Worm (Caenorhabditis elegans) whole organism, young adult: ENCODE data around the gene msi-1.
A peak's percentile ranks its signal among the peaks of the same experiment; 100 is the strongest.

Source experiments
- B0019.2 ChIP-seq: fragments of 200-800 bp; sonication (Bioruptor generic); conservative IDR thresholded peaks from 2 replicates; pipeline ENCODE4 v1.3.6; 2022; ENCODE audit warnings: missing genetic modification reagents, missing genetic modification characterization, missing compliant biosample characterization
- B0336.3 ChIP-seq: fragments of 200-800 bp; sonication (Bioruptor generic); IDR thresholded peaks from 2 replicates; pipeline ENCODE4 v1.3.6; 2022; ENCODE audit warnings: missing genetic modification characterization, missing compliant biosample characterization
- C06A6.2 ChIP-seq: fragments of 200-800 bp; sonication (Bioruptor generic); conservative IDR thresholded peaks from 2 replicates; pipeline ENCODE4 v1.3.6; 2022; ENCODE audit warnings: missing genetic modification characterization, missing compliant biosample characterization
- D2030.7 ChIP-seq: fragments of 200-800 bp; sonication (Bioruptor generic); IDR thresholded peaks from 2 replicates; pipeline ENCODE4 v1.3.6; 2022; ENCODE audit warnings: missing genetic modification reagents, missing genetic modification characterization, missing compliant biosample characterization
- F10E7.11 ChIP-seq: sonication (generic microtip); optimal IDR thresholded peaks from 2 replicates; lab custom pipeline; 2017; ENCODE audit warnings: mild to moderate bottlenecking, missing genetic modification characterization, moderate library complexity, missing compliant biosample characterization
- F23B12.7 ChIP-seq: sonication (generic microtip); optimal IDR thresholded peaks from 2 replicates; lab custom pipeline; 2017; ENCODE audit warnings: missing genetic modification characterization, mild to moderate bottlenecking, missing compliant biosample characterization, antibody characterized with exemption, moderate library complexity; ENCODE audit not compliant: insufficient read depth
- F33H1.4 ChIP-seq: fragments of 200-800 bp; sonication (Bioruptor generic); IDR thresholded peaks from 2 replicates; pipeline ENCODE4 v1.3.6; 2022; ENCODE audit warnings: missing genetic modification reagents, missing genetic modification characterization, missing compliant biosample characterization
- F49E8.2 ChIP-seq: sonication (generic microtip); optimal IDR thresholded peaks from 3 replicates; lab custom pipeline; 2017; ENCODE audit warnings: missing genetic modification characterization, mild to moderate bottlenecking, missing compliant biosample characterization, antibody characterized with exemption, moderate library complexity; ENCODE audit not compliant: insufficient read depth
- T07F8.4 ChIP-seq: sonication (generic microtip); optimal IDR thresholded peaks from 2 replicates; lab custom pipeline; 2016; ENCODE audit warnings: mild to moderate bottlenecking, missing genetic modification characterization, moderate library complexity, missing compliant biosample characterization
- Y53G8AR.9 ChIP-seq: fragments of 200-800 bp; sonication (Bioruptor generic); conservative IDR thresholded peaks from 2 replicates; pipeline ENCODE4 v1.3.6; 2022; ENCODE audit warnings: missing genetic modification reagents, missing genetic modification characterization, missing compliant biosample characterization
- Y56A3A.18 ChIP-seq: fragments of 200-800 bp; sonication (Bioruptor generic); IDR thresholded peaks from 2 replicates; pipeline ENCODE4 v1.3.6; 2022; ENCODE audit warnings: missing genetic modification reagents, missing genetic modification characterization, missing compliant biosample characterization
- ZK185.1 ChIP-seq: sonication (generic microtip); optimal IDR thresholded peaks from 2 replicates; lab custom pipeline; 2016; ENCODE audit warnings: mild to moderate bottlenecking, missing genetic modification characterization, missing compliant biosample characterization; ENCODE audit not compliant: poor library complexity, severe bottlenecking
- aptf-3 ChIP-seq: fragments of 200-800 bp; sonication (Bioruptor generic); IDR thresholded peaks from 2 replicates; pipeline ENCODE4 v1.3.6; 2022; ENCODE audit warnings: missing genetic modification characterization, missing compliant biosample characterization
- atf-7 ChIP-seq: sonication (generic microtip); optimal IDR thresholded peaks from 2 replicates; lab custom pipeline; 2017; ENCODE audit warnings: mild to moderate bottlenecking, missing genetic modification characterization, missing compliant biosample characterization
- attf-3 ChIP-seq: fragments of 200-800 bp; sonication (Bioruptor generic); conservative IDR thresholded peaks from 2 replicates; pipeline ENCODE4 v1.3.6; 2022; ENCODE audit warnings: missing genetic modification reagents, missing genetic modification characterization, missing compliant biosample characterization
- attf-5 ChIP-seq: fragments of 200-800 bp; sonication (Bioruptor generic); optimal IDR thresholded peaks from 2 replicates; lab custom pipeline; 2018; ENCODE audit warnings: mild to moderate bottlenecking, missing genetic modification characterization, missing compliant biosample characterization
- cebp-1 ChIP-seq, 2 experiments: fragments of 200-800 bp in 1 of 2; sonication (Bioruptor generic) in 1 of 2; sonication (generic microtip) in 1 of 2; IDR thresholded peaks in 1 of 2; optimal IDR thresholded peaks in 1 of 2; 2 replicates each; pipeline versions ENCODE4 v1.3.6 to Lab custom; 2017 to 2022; ENCODE audit warnings: missing compliant biosample characterization in 2 of 2, missing genetic modification characterization in 2 of 2, mild to moderate bottlenecking in 1 of 2, missing genetic modification reagents in 1 of 2, moderate library complexity in 1 of 2
- ceh-100 ChIP-seq: fragments of 200-800 bp; sonication (Bioruptor generic); IDR thresholded peaks from 2 replicates; pipeline ENCODE4 v1.3.6; 2022; ENCODE audit warnings: missing genetic modification reagents, missing genetic modification characterization, missing compliant biosample characterization
- die-1 ChIP-seq: sonication (generic microtip); optimal IDR thresholded peaks from 2 replicates; lab custom pipeline; 2016; ENCODE audit warnings: missing genotype, mild to moderate bottlenecking, missing genetic modification characterization, missing compliant biosample characterization
- dox-1 ChIP-seq: fragments of 200-800 bp; sonication (Bioruptor generic); IDR thresholded peaks from 2 replicates; pipeline ENCODE4 v1.3.6; 2022; ENCODE audit warnings: missing genetic modification reagents, missing genetic modification characterization, missing compliant biosample characterization
- dpl-1 ChIP-seq: fragments of 150-350 bp; optimal IDR thresholded peaks from 2 replicates; lab custom pipeline; 2014; ENCODE audit warnings: missing biosample characterization, missing genetic modification reagents, missing genetic modification characterization
- efl-1 ChIP-seq: fragments of 150-350 bp; optimal IDR thresholded peaks from 2 replicates; lab custom pipeline; 2014; ENCODE audit warnings: missing biosample characterization, missing genetic modification reagents, missing genetic modification characterization
- egrh-3 ChIP-seq: fragments of 200-800 bp; sonication (Bioruptor generic); IDR thresholded peaks from 2 replicates; pipeline ENCODE4 v1.3.6; 2022; ENCODE audit warnings: missing genetic modification reagents, missing genetic modification characterization, missing compliant biosample characterization
- fkh-3 ChIP-seq: sonication (generic microtip); optimal IDR thresholded peaks from 2 replicates; lab custom pipeline; 2016; ENCODE audit warnings: mild to moderate bottlenecking, missing genetic modification characterization, missing compliant biosample characterization
- hmg-1.2 ChIP-seq: fragments of 200-800 bp; sonication (Bioruptor generic); IDR thresholded peaks from 2 replicates; pipeline ENCODE4 v1.3.6; 2022; ENCODE audit warnings: missing genetic modification reagents, missing genetic modification characterization, missing compliant biosample characterization
- hsf-1 ChIP-seq: fragments of 200-800 bp; sonication (Bioruptor generic); IDR thresholded peaks from 2 replicates; pipeline ENCODE4 v1.3.6; 2022; ENCODE audit warnings: missing genetic modification reagents, missing genetic modification characterization, missing compliant biosample characterization
- lag-1 ChIP-seq: fragments of 200-800 bp; sonication (Bioruptor generic); IDR thresholded peaks from 2 replicates; pipeline ENCODE4 v1.3.6; 2022; ENCODE audit warnings: missing genetic modification reagents, missing genetic modification characterization, missing compliant biosample characterization
- lin-35 ChIP-seq, 3 experiments: fragments of 150-350 bp in 2 of 3; sonication (generic microtip) in 1 of 3; optimal IDR thresholded peaks; 2 replicates each; lab custom pipeline; 2014 to 2018; ENCODE audit warnings: missing biosample characterization in 3 of 3, missing genetic modification characterization in 3 of 3, missing genetic modification reagents in 3 of 3
- lin-54 ChIP-seq: fragments of 200-800 bp; sonication (Bioruptor generic); optimal IDR thresholded peaks from 2 replicates; lab custom pipeline; 2018; ENCODE audit warnings: mild to moderate bottlenecking, missing genetic modification characterization, missing compliant biosample characterization
- madf-10 ChIP-seq: sonication (generic microtip); optimal IDR thresholded peaks from 2 replicates; lab custom pipeline; 2016; ENCODE audit warnings: mild to moderate bottlenecking, missing genetic modification characterization, missing compliant biosample characterization
- madf-6 ChIP-seq: fragments of 200-800 bp; sonication (Bioruptor generic); IDR thresholded peaks from 2 replicates; pipeline ENCODE4 v1.3.6; 2022; ENCODE audit warnings: missing genetic modification reagents, missing genetic modification characterization, missing compliant biosample characterization
- madf-8 ChIP-seq: fragments of 200-800 bp; sonication (Bioruptor generic); conservative IDR thresholded peaks from 2 replicates; pipeline ENCODE4 v1.3.6; 2022; ENCODE audit warnings: missing genetic modification reagents, missing genetic modification characterization, missing compliant biosample characterization
- mel-28 ChIP-seq: sonication (generic microtip); optimal IDR thresholded peaks from 2 replicates; lab custom pipeline; 2016; ENCODE audit warnings: borderline replicate concordance, mild to moderate bottlenecking, missing genetic modification characterization, missing compliant biosample characterization
- pbrm-1 ChIP-seq: fragments of 200-800 bp; sonication (Bioruptor generic); IDR thresholded peaks from 2 replicates; pipeline ENCODE4 v1.3.6; 2022; ENCODE audit warnings: missing genetic modification reagents, missing genetic modification characterization, missing compliant biosample characterization
- rcor-1 ChIP-seq: fragments of 200-800 bp; sonication (Bioruptor generic); IDR thresholded peaks from 2 replicates; pipeline ENCODE4 v1.3.6; 2022; ENCODE audit warnings: missing genetic modification reagents, missing genetic modification characterization, missing compliant biosample characterization
- rpc-1 ChIP-seq, 2 experiments: fragments of 150-350 bp in 1 of 2; sonication (generic microtip) in 1 of 2; optimal IDR thresholded peaks; 2 replicates each; lab custom pipeline; 2014 to 2018; ENCODE audit warnings: missing biosample characterization in 1 of 2, missing genetic modification characterization in 1 of 2, missing genetic modification reagents in 1 of 2, missing genotype in 1 of 2
- snpc-1.1 ChIP-seq: sonication (generic microtip); optimal IDR thresholded peaks from 2 replicates; lab custom pipeline; 2017; ENCODE audit warnings: missing genetic modification characterization, mild to moderate bottlenecking, missing compliant biosample characterization, antibody characterized with exemption, moderate library complexity, missing genotype, missing genetic modification reagents; ENCODE audit not compliant: insufficient read depth
- snpc-1.3 ChIP-seq: sonication (generic microtip); optimal IDR thresholded peaks from 2 replicates; lab custom pipeline; 2017; ENCODE audit warnings: missing genetic modification characterization, mild to moderate bottlenecking, missing compliant biosample characterization, antibody characterized with exemption, moderate library complexity, missing genotype, missing genetic modification reagents; ENCODE audit not compliant: insufficient read depth
- snpc-3.4 ChIP-seq: sonication (generic microtip); optimal IDR thresholded peaks from 2 replicates; lab custom pipeline; 2017; ENCODE audit warnings: missing genetic modification characterization, mild to moderate bottlenecking, missing compliant biosample characterization, antibody characterized with exemption, moderate library complexity, missing genotype, missing genetic modification reagents
- tlf-1 ChIP-seq: fragments of 200-800 bp; sonication (Bioruptor generic); optimal IDR thresholded peaks from 2 replicates; lab custom pipeline; 2018; ENCODE audit warnings: mild to moderate bottlenecking, missing genetic modification characterization, missing compliant biosample characterization
- ztf-18 ChIP-seq: sonication (generic microtip); optimal IDR thresholded peaks from 2 replicates; lab custom pipeline; 2016; ENCODE audit warnings: missing genotype, mild to moderate bottlenecking, missing genetic modification characterization, missing compliant biosample characterization
- ztf-22 ChIP-seq: fragments of 200-800 bp; sonication (Bioruptor generic); optimal IDR thresholded peaks from 2 replicates; lab custom pipeline; 2018; ENCODE audit warnings: mild to moderate bottlenecking, missing genetic modification characterization, moderate library complexity, missing compliant biosample characterization
- ztf-28 ChIP-seq: fragments of 200-800 bp; sonication (Bioruptor generic); IDR thresholded peaks from 2 replicates; pipeline ENCODE4 v1.3.6; 2022; ENCODE audit warnings: missing genetic modification reagents, missing genetic modification characterization, missing compliant biosample characterization

The msi-1 gene

DNA sequence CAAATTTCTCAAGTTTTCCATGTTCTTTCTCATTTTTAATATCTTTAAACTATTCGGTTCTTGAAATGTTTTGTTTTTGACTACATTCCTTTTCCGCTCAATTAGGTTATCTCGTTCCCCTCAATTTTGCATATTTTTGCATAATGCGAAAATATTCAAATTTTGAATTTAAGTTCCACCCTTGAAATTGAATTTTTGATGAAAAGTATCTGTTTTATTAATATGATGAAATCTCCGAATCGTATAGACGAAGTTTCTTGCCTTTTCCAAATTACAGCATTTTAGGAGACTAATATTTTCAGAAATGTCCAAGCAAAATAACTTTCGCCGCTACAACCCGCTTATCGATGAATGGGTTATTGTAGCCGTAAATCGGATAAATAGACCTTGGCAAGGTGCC lies 57.6 kb downstream of the msi-1 start, which contains the start of gene ZK1058.3:
Gene ZK1058.3, plus strand, starts transcription at position 301 of the 400 bp plus-strand sequence.
- TF ChIP-seq attf-5 (GFP tag; lab: Kevin White, UChicago) = no peak
- TF ChIP-seq rcor-1 (GFP tag; lab: Robert Waterston, UW) = 0 out of 2 replicates have a peak, but pooled peaks have one; percentile 11
- TF ChIP-seq hsf-1 (GFP tag; lab: Robert Waterston, UW) = peak; percentile 55; the same call in 1 of the 2 replicates
- 0 out of 2 replicates have a peak, but pooled peaks have one; percentile 42 for TF ChIP-seq madf-6 (GFP tag; lab: Robert Waterston, UW)
- TF ChIP-seq atf-7 = no peak
- 0 out of 2 replicates have a peak, but pooled peaks have one; percentile 33 for TF ChIP-seq B0019.2 (GFP tag; lab: Robert Waterston, UW)
- TF ChIP-seq ztf-22 (GFP tag; lab: Kevin White, UChicago) = no peak
- 0 out of 2 replicates have a peak, but pooled peaks have one; percentile 20 for TF ChIP-seq B0336.3 (GFP tag; lab: Robert Waterston, UW)
- peak; percentile 1 for TF ChIP-seq tlf-1

DNA sequence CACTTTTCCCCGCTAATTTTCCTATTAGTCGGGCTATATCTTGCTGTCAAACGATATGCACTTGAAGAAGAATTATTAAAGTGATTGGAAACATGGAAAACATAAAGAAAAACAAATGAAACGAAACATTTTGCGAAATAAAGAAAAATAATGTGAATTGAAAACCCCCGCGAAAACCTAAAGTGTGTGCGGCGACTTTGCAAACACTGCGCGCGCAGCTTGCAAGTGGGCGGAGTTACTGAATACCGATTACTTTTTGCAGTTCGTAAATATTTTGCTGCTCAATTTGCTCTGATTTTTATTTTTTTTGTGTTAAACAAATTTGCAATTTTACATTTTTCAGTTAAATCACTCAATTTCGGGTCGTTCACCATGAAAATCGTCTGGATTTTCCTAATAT lies 59.6 kb downstream of the msi-1 start, which contains the start of gene ccdc-47:
Gene ccdc-47, plus strand, starts transcription at position 344 of the 400 bp plus-strand sequence.
- TF ChIP-seq attf-5 (GFP tag; lab: Kevin White, UChicago) = peak; percentile 60
- TF ChIP-seq F33H1.4 (GFP tag; lab: Robert Waterston, UW) = peak; percentile 44
- peak; percentile 2 for TF ChIP-seq ztf-18 (tag; lab: Kevin White, UChicago)
- TF ChIP-seq attf-3 (GFP tag; lab: Robert Waterston, UW) = no peak
- no peak for TF ChIP-seq Y53G8AR.9 (GFP tag; lab: Robert Waterston, UW)
- TF ChIP-seq D2030.7 (GFP tag; lab: Robert Waterston, UW) = peak; percentile 46; the same call in 1 of the 2 replicates
- peak; percentile 58 for TF ChIP-seq snpc-1.1 (tag; lab: Kevin White, UChicago)
- TF ChIP-seq snpc-3.4 (tag; lab: Kevin White, UChicago) = peak; percentile 60
- peak; percentile 63 for TF ChIP-seq ZK185.1 (tag; lab: Kevin White, UChicago)
- no peak for TF ChIP-seq fkh-3
- peak; percentile 1 for TF ChIP-seq F49E8.2 (tag; lab: Kevin White, UChicago)
- no peak for TF ChIP-seq egrh-3
- TF ChIP-seq lin-54 = peak; percentile 50
- 0 out of 2 replicates have a peak, but pooled peaks have one; percentile 32 for TF ChIP-seq ceh-100 (GFP tag; lab: Robert Waterston, UW)
- no peak for TF ChIP-seq madf-10
- no peak for TF ChIP-seq Y56A3A.18 (GFP tag; lab: Robert Waterston, UW)
- peak; percentile 75 for TF ChIP-seq efl-1
- no peak for TF ChIP-seq mel-28 (tag; lab: Kevin White, UChicago)
- no peak for TF ChIP-seq T07F8.4 (tag; lab: Kevin White, UChicago)
- TF ChIP-seq C06A6.2 (GFP tag; lab: Robert Waterston, UW) = 0 out of 2 replicates have a peak, but pooled peaks have one; percentile 31
- TF ChIP-seq dpl-1 (GFP tag; lab: Kevin White, UChicago) = peak; percentile 37
- TF ChIP-seq aptf-3 (GFP tag; lab: Robert Waterston, UW) = no peak
- peak; percentile 41 for TF ChIP-seq F23B12.7 (tag; lab: Kevin White, UChicago)
- TF ChIP-seq madf-8 (GFP tag; lab: Robert Waterston, UW) = peak; percentile 48; the same call in 1 of the 2 replicates
- TF ChIP-seq lag-1 = no peak
- TF ChIP-seq hmg-1.2 (GFP tag; lab: Robert Waterston, UW) = peak; percentile 41; the same call in 1 of the 2 replicates
- no peak for TF ChIP-seq F10E7.11
- no peak for TF ChIP-seq die-1 (tag; lab: Kevin White, UChicago)
- TF ChIP-seq rcor-1 (GFP tag; lab: Robert Waterston, UW) = peak; percentile 30; the same call in 1 of the 2 replicates
- peak; percentile 60; the same call in 1 of the 2 replicates for TF ChIP-seq pbrm-1 (GFP tag; lab: Robert Waterston, UW)
- peak; percentile 42 for TF ChIP-seq rpc-1 (optimal IDR thresholded peaks at IDR 0.05; lab: Kevin White, UChicago)
- no peak for TF ChIP-seq rpc-1 (tag; optimal IDR thresholded peaks at IDR 0.05; lab: Kevin White, UChicago)
- TF ChIP-seq snpc-1.3 (tag; lab: Kevin White, UChicago) = peak; percentile 73
- 0 out of 2 replicates have a peak, but pooled peaks have one; percentile 23 for TF ChIP-seq ztf-28 (GFP tag; lab: Robert Waterston, UW)
- no peak for TF ChIP-seq cebp-1 (GFP tag; IDR thresholded peaks at IDR 0.05; lab: Robert Waterston, UW)
- peak; percentile 69 for TF ChIP-seq cebp-1 (tag; optimal IDR thresholded peaks at IDR 0.05; lab: Kevin White, UChicago)
- TF ChIP-seq dox-1 (GFP tag; lab: Robert Waterston, UW) = peak; percentile 73
- peak in 1 of 3 experiments; percentile 67 for TF ChIP-seq lin-35 (GFP tag; optimal IDR thresholded peaks at IDR 0.05; lab: Kevin White, UChicago)
- TF ChIP-seq madf-6 (GFP tag; lab: Robert Waterston, UW) = peak; percentile 76
- TF ChIP-seq B0019.2 (GFP tag; lab: Robert Waterston, UW) = no peak
